Fruit fly (Drosophila melanogaster) whole organism, embryonic: Measurements from ENCODE around the gene CG34347.

Experiments
- Adf1 ChIP-seq: fragments of 200-800 bp; sonication (Bioruptor generic); IDR thresholded peaks from 2 replicates; pipeline ENCODE4 v1.3.6; 2022; ENCODE audit warnings: missing biosample characterization, missing genetic modification characterization
- Asciz ChIP-seq: fragments of 200-800 bp; sonication (Bioruptor generic); optimal IDR thresholded peaks from 2 replicates; lab custom pipeline; 2017; ENCODE audit warnings: missing biosample characterization, mild to moderate bottlenecking, missing genetic modification characterization, missing genetic modification reagents
- B-H2 ChIP-seq: fragments of 200-800 bp; sonication (Bioruptor generic); optimal IDR thresholded peaks from 2 replicates; lab custom pipeline; 2018; ENCODE audit warnings: missing biosample characterization, mild to moderate bottlenecking, missing genetic modification characterization
- Bgb ChIP-seq: fragments of 200-800 bp; sonication (Bioruptor generic); IDR thresholded peaks from 2 replicates; pipeline ENCODE4 v1.3.6; 2022; ENCODE audit warnings: missing biosample characterization, missing genetic modification characterization; ENCODE audit not compliant: partially characterized antibody
- CG10366 ChIP-seq: fragments of 200-800 bp; sonication (Bioruptor generic); IDR thresholded peaks from 2 replicates; pipeline ENCODE4 v1.3.6; 2022; ENCODE audit warnings: missing biosample characterization, missing genetic modification characterization
- CG11723 ChIP-seq: fragments of 200-800 bp; sonication (Bioruptor generic); optimal IDR thresholded peaks from 2 replicates; lab custom pipeline; 2017; ENCODE audit warnings: missing biosample characterization, mild to moderate bottlenecking, missing genetic modification characterization
- CG12104 ChIP-seq: fragments of 200-800 bp; sonication (Bioruptor generic); optimal IDR thresholded peaks from 3 replicates; lab custom pipeline; 2016; ENCODE audit warnings: missing biosample characterization, missing genetic modification characterization
- CG12391 ChIP-seq: fragments of 200-800 bp; sonication (Bioruptor generic); optimal IDR thresholded peaks from 3 replicates; lab custom pipeline; 2018; ENCODE audit warnings: missing biosample characterization, mild to moderate bottlenecking, missing genetic modification characterization, moderate library complexity
- CG13287 ChIP-seq: fragments of 200-800 bp; sonication (Bioruptor generic); IDR thresholded peaks from 2 replicates; pipeline ENCODE4 v1.3.6; 2022; ENCODE audit warnings: missing biosample characterization, missing genetic modification characterization; ENCODE audit not compliant: partially characterized antibody
- CG14667 ChIP-seq: fragments of 200-800 bp; sonication (Bioruptor generic); IDR thresholded peaks from 2 replicates; pipeline ENCODE4 v1.3.6; 2022; ENCODE audit warnings: missing biosample characterization, missing genetic modification characterization
- CG15011 ChIP-seq: fragments of 200-800 bp; sonication (Bioruptor generic); optimal IDR thresholded peaks from 3 replicates; lab custom pipeline; 2018; ENCODE audit warnings: missing biosample characterization, mild to moderate bottlenecking, missing genetic modification characterization
- CG15269 ChIP-seq: fragments of 200-800 bp; sonication (Bioruptor generic); optimal IDR thresholded peaks from 2 replicates; lab custom pipeline; 2018; ENCODE audit warnings: missing biosample characterization, mild to moderate bottlenecking, missing genetic modification characterization, moderate library complexity
- CG15696 ChIP-seq: fragments of 200-800 bp; sonication (Bioruptor generic); optimal IDR thresholded peaks from 2 replicates; lab custom pipeline; 2019; ENCODE audit warnings: missing biosample characterization, mild to moderate bottlenecking, missing genetic modification characterization, moderate library complexity
- CG18476 ChIP-seq: fragments of 200-800 bp; sonication (Bioruptor generic); optimal IDR thresholded peaks from 2 replicates; lab custom pipeline; 2016; ENCODE audit warnings: missing biosample characterization, mild to moderate bottlenecking, missing genetic modification characterization
- CG2129 ChIP-seq: fragments of 200-800 bp; sonication (Bioruptor generic); IDR thresholded peaks from 2 replicates; pipeline ENCODE4 v1.3.6; 2022; ENCODE audit warnings: missing biosample characterization, missing genetic modification characterization; ENCODE audit not compliant: partially characterized antibody
- CG30020 ChIP-seq: fragments of 200-800 bp; optimal IDR thresholded peaks from 2 replicates; lab custom pipeline; 2019; ENCODE audit warnings: missing biosample characterization, mild to moderate bottlenecking, missing genetic modification characterization, moderate library complexity
- CG30431 ChIP-seq: fragments of 200-800 bp; sonication (Bioruptor generic); optimal IDR thresholded peaks from 2 replicates; lab custom pipeline; 2017; ENCODE audit warnings: missing biosample characterization, missing genetic modification characterization
- CG31388 ChIP-seq: fragments of 200-800 bp; sonication (Bioruptor generic); optimal IDR thresholded peaks from 2 replicates; lab custom pipeline; 2016; ENCODE audit warnings: missing biosample characterization, missing genetic modification characterization
- CG3995 ChIP-seq: fragments of 200-800 bp; sonication (Bioruptor generic); optimal IDR thresholded peaks from 3 replicates; lab custom pipeline; 2016; ENCODE audit warnings: missing biosample characterization, missing genetic modification characterization
- CG4707 ChIP-seq: fragments of 200-800 bp; sonication (Bioruptor generic); optimal IDR thresholded peaks from 2 replicates; lab custom pipeline; 2018; ENCODE audit warnings: missing biosample characterization, mild to moderate bottlenecking, missing genetic modification characterization, moderate library complexity
- CG6272 ChIP-seq: fragments of 200-800 bp; sonication (Bioruptor generic); IDR thresholded peaks from 2 replicates; pipeline ENCODE4 v1.3.6; 2022; ENCODE audit warnings: missing biosample characterization, missing genetic modification characterization
- CTCF ChIP-seq: fragments of 200-800 bp; sonication (Bioruptor generic); optimal IDR thresholded peaks from 2 replicates; lab custom pipeline; 2017; ENCODE audit warnings: missing biosample characterization, mild to moderate bottlenecking, missing genetic modification characterization, moderate library complexity
- CrebB ChIP-seq: fragments of 200-800 bp; sonication (Bioruptor generic); optimal IDR thresholded peaks from 3 replicates; lab custom pipeline; 2018; ENCODE audit warnings: missing biosample characterization, mild to moderate bottlenecking, missing genetic modification characterization
- Dip3 ChIP-seq: fragments of 200-800 bp; sonication (Bioruptor generic); optimal IDR thresholded peaks from 3 replicates; lab custom pipeline; 2016; ENCODE audit warnings: missing biosample characterization, missing genetic modification characterization
- Eip74EF ChIP-seq, 2 experiments: fragments of 200-800 bp in 1 of 2; fragments of >200 bp in 1 of 2; sonication (Bioruptor generic) in 1 of 2; optimal IDR thresholded peaks; 2 replicates each; lab custom pipeline; 2017 to 2019; ENCODE audit warnings: missing biosample characterization in 2 of 2, missing genetic modification characterization in 2 of 2, mild to moderate bottlenecking in 1 of 2, moderate library complexity in 1 of 2
- Ets97D ChIP-seq: fragments of 200-800 bp; sonication (Bioruptor generic); optimal IDR thresholded peaks from 3 replicates; lab custom pipeline; 2016; ENCODE audit warnings: missing biosample characterization, missing genetic modification characterization
- H15 ChIP-seq: fragments of 200-800 bp; sonication (Bioruptor generic); IDR thresholded peaks from 3 replicates; pipeline ENCODE4 v1.3.6; 2022; ENCODE audit warnings: missing biosample characterization, missing genetic modification characterization
- HLHmδ ChIP-seq: fragments of 200-800 bp; sonication (Bioruptor generic); optimal IDR thresholded peaks from 2 replicates; lab custom pipeline; 2018; ENCODE audit warnings: missing biosample characterization, mild to moderate bottlenecking, missing genetic modification characterization, moderate library complexity
- amos ChIP-seq: fragments of 200-800 bp; sonication (Bioruptor generic); IDR thresholded peaks from 2 replicates; pipeline ENCODE4 v1.3.6; 2022; ENCODE audit warnings: missing biosample characterization, missing genetic modification characterization; ENCODE audit not compliant: partially characterized antibody
- cato ChIP-seq: fragments of 200-800 bp; sonication (Bioruptor generic); optimal IDR thresholded peaks from 2 replicates; lab custom pipeline; 2016; ENCODE audit warnings: missing biosample characterization, missing genetic modification characterization, borderline replicate concordance
- corto ChIP-seq: fragments of 200-800 bp; sonication (Bioruptor generic); optimal IDR thresholded peaks from 2 replicates; lab custom pipeline; 2016; ENCODE audit warnings: missing biosample characterization, mild to moderate bottlenecking, missing genetic modification characterization, moderate library complexity
- dm ChIP-seq: fragments of 200-800 bp; sonication (Bioruptor generic); optimal IDR thresholded peaks from 3 replicates; lab custom pipeline; 2016; ENCODE audit warnings: missing biosample characterization, missing genetic modification characterization
- dpn ChIP-seq, 2 experiments: fragments of 200-800 bp; sonication (Bioruptor generic); optimal IDR thresholded peaks; 3 replicates each; lab custom pipeline; 2016; ENCODE audit warnings: missing biosample characterization in 2 of 2, missing genetic modification characterization in 2 of 2
- eyg ChIP-seq: fragments of 200-800 bp; sonication (Bioruptor generic); optimal IDR thresholded peaks from 3 replicates; lab custom pipeline; 2016; ENCODE audit warnings: missing biosample characterization, missing genetic modification characterization
- fru ChIP-seq: fragments of >200 bp; optimal IDR thresholded peaks from 2 replicates; lab custom pipeline; 2017
- fu2 ChIP-seq: fragments of 200-800 bp; sonication (Bioruptor generic); optimal IDR thresholded peaks from 2 replicates; lab custom pipeline; 2016; ENCODE audit warnings: missing biosample characterization, missing genetic modification characterization
- gsb-n ChIP-seq: fragments of 200-800 bp; sonication (Bioruptor generic); optimal IDR thresholded peaks from 3 replicates; lab custom pipeline; 2018; ENCODE audit warnings: missing biosample characterization, mild to moderate bottlenecking, missing genetic modification characterization
- ham ChIP-seq: fragments of 200-800 bp; sonication (Bioruptor generic); IDR thresholded peaks from 2 replicates; pipeline ENCODE4 v1.3.6; 2022; ENCODE audit warnings: missing biosample characterization, missing genetic modification characterization
- hb ChIP-seq: fragments of 200-800 bp; sonication (Bioruptor generic); IDR thresholded peaks from 3 replicates; pipeline ENCODE4 v1.3.6; 2022; ENCODE audit warnings: missing biosample characterization, missing genetic modification characterization; ENCODE audit not compliant: partially characterized antibody
- kni ChIP-seq: fragments of 200-800 bp; sonication (Bioruptor generic); optimal IDR thresholded peaks from 3 replicates; lab custom pipeline; 2017; ENCODE audit warnings: mild to moderate bottlenecking, missing biosample characterization, missing genetic modification reagents, missing genetic modification characterization
- lab ChIP-seq: fragments of 200-800 bp; sonication (Bioruptor generic); optimal IDR thresholded peaks from 3 replicates; lab custom pipeline; 2017; ENCODE audit warnings: missing biosample characterization, missing genetic modification characterization, mild to moderate bottlenecking, moderate library complexity, missing genetic modification reagents
- luna ChIP-seq: fragments of 200-800 bp; sonication (Bioruptor generic); optimal IDR thresholded peaks from 2 replicates; lab custom pipeline; 2016; ENCODE audit warnings: missing biosample characterization, missing genetic modification characterization
- odd ChIP-seq: fragments of 200-800 bp; sonication (Bioruptor generic); optimal IDR thresholded peaks from 2 replicates; lab custom pipeline; 2017; ENCODE audit warnings: missing biosample characterization, mild to moderate bottlenecking, missing genetic modification characterization
- pb ChIP-seq: fragments of 200-800 bp; sonication (Bioruptor generic); optimal IDR thresholded peaks from 3 replicates; lab custom pipeline; 2016; ENCODE audit warnings: missing biosample characterization, missing genetic modification characterization
- pfk ChIP-seq: fragments of 200-800 bp; sonication (Bioruptor generic); optimal IDR thresholded peaks from 2 replicates; lab custom pipeline; 2018; ENCODE audit warnings: missing biosample characterization, mild to moderate bottlenecking, missing genetic modification characterization, moderate library complexity
- pho ChIP-seq: fragments of 200-800 bp; sonication (Bioruptor generic); optimal IDR thresholded peaks from 2 replicates; lab custom pipeline; 2016; ENCODE audit warnings: missing biosample characterization, missing genetic modification characterization
- psq ChIP-seq: fragments of 200-800 bp; sonication (Bioruptor generic); optimal IDR thresholded peaks from 2 replicates; lab custom pipeline; 2017; ENCODE audit warnings: missing biosample characterization, missing genetic modification characterization
- slbo ChIP-seq: fragments of 200-800 bp; sonication (Bioruptor generic); IDR thresholded peaks from 2 replicates; pipeline ENCODE4 v1.3.6; 2022; ENCODE audit warnings: missing biosample characterization, missing genetic modification characterization
- tx ChIP-seq: fragments of 200-800 bp; sonication (Bioruptor generic); optimal IDR thresholded peaks from 2 replicates; lab custom pipeline; 2016; ENCODE audit warnings: missing biosample characterization, missing genetic modification characterization
- vvl ChIP-seq: fragments of 200-800 bp; sonication (Bioruptor generic); IDR thresholded peaks from 2 replicates; pipeline ENCODE4 v1.3.6; 2022; ENCODE audit warnings: missing biosample characterization, missing genetic modification characterization
- z ChIP-seq: fragments of 200-800 bp; sonication (Bioruptor generic); IDR thresholded peaks from 3 replicates; pipeline ENCODE4 v1.3.6; 2022; ENCODE audit warnings: missing biosample characterization, missing genetic modification characterization

The CG34347 gene

dm6 chr3R:31395222-31395831, 84.4 kb downstream of the CG34347 start, which contains the start of the genes Ugt35D1 and Gcn2 (continued):
- TF ChIP-seq CG10366 (GFP tag; lab: Robert Waterston, UW) (no peak), corto (no peak), tx (GFP tag; lab: Kevin White, UChicago) (no peak), CG4707 (GFP tag; lab: Kevin White, UChicago) (peak; percentile 60), CG31388 (GFP tag; lab: Kevin White, UChicago) (no peak), Ets97D (GFP tag; lab: Kevin White, UChicago) (peak; percentile 50), CG12391 (tag; lab: Kevin White, UChicago) (no peak), gsb-n (tag; lab: Kevin White, UChicago) (no peak), ham (GFP tag; lab: Robert Waterston, UW) (no peak), CG13287 (GFP tag; lab: Robert Waterston, UW) (peak; percentile 85), cato (GFP tag; lab: Kevin White, UChicago) (no peak), pho (no peak), CG15696 (tag; lab: Kevin White, UChicago) (peak; percentile 83), psq (GFP tag; lab: Kevin White, UChicago) (no peak), Eip74EF (GFP tag; optimal IDR thresholded peaks at IDR 0.05; lab: Kevin White, UChicago) (no peak), fu2 (GFP tag; lab: Kevin White, UChicago) (no peak), odd (no peak), pfk (GFP tag; lab: Kevin White, UChicago) (no peak), CG30431 (no peak), H15 (GFP tag; lab: Robert Waterston, UW) (no peak), CG12104 (GFP tag; lab: Kevin White, UChicago) (peak; percentile 53), Bgb (peak; percentile 53; the same call in 1 of the 2 replicates), luna (GFP tag; lab: Kevin White, UChicago) (no peak), CrebB (no peak), CG30020 (no peak), CG2129 (GFP tag; lab: Robert Waterston, UW) (0 out of 2 replicates have a peak, but pooled peaks have one; percentile 17), dm (GFP tag; lab: Kevin White, UChicago) (no peak), HLHmδ (GFP tag; lab: Kevin White, UChicago) (peak; percentile 74), slbo (no peak), CTCF (GFP tag; lab: Kevin White, UChicago) (no peak), Asciz (peak; percentile 84), fru (lab: Kevin White, UChicago) (no peak), kni (GFP tag; lab: Kevin White, UChicago) (peak; percentile 84), z (no peak), pb (GFP tag; lab: Kevin White, UChicago) (no peak), CG14667 (GFP tag; lab: Robert Waterston, UW) (no peak), vvl (GFP tag; lab: Robert Waterston, UW) (peak; percentile 54; the same call in 1 of the 2 replicates), Adf1 (GFP tag; lab: Robert Waterston, UW) (no peak), dpn (GFP tag; optimal IDR thresholded peaks at IDR 0.05; lab: Kevin White, UChicago) (peak in 1 of 2 experiments; percentile 38), B-H2 (GFP tag; lab: Kevin White, UChicago) (no peak), hb (GFP tag; lab: Robert Waterston, UW) (no peak), CG3995 (GFP tag; lab: Kevin White, UChicago) (no peak), amos (peak; percentile 57; the same call in 1 of the 2 replicates), lab (no peak), CG18476 (GFP tag; lab: Kevin White, UChicago) (peak; percentile 29), CG15269 (no peak), CG15011 (no peak), CG6272 (no peak), CG11723 (GFP tag; lab: Kevin White, UChicago) (no peak), Dip3 (GFP tag; lab: Kevin White, UChicago) (no peak), eyg (GFP tag; lab: Kevin White, UChicago) (no peak)
